Fruit fly (Drosophila melanogaster): Measurements from ENCODE around the gene BicD.

BicD gene

DNA sequence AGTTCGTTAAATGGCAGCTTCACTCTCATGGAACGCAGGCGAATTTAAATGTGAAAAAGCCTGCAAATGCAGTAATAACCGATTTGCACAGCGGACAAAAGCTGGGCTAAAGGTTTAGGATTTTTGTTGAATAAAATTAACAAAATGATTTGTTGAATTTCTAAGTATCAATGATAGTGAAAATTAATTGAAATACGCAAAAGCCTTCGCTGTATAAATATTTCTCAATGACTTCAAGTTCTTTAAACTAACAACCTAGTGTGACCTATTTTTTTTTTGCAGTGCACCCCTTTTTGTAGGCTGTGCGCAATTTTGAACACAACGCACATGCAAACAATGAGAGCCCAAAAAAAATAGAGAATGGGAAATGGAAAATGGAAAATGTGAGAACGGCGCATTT is 6.1 kb downstream of the BicD start (continued):
- no peak for TF ChIP-seq dac (GFP tag; optimal IDR thresholded peaks at IDR 0.05)
- peak; percentile 49 for TF ChIP-seq pdm3 (GFP tag; optimal IDR thresholded peaks at IDR 0.05)
- peak; percentile 17 for TF ChIP-seq CG31627 (GFP tag; optimal IDR thresholded peaks at IDR 0.05)
- TF ChIP-seq fkh (GFP tag; optimal IDR thresholded peaks at IDR 0.05): no peak
- TF ChIP-seq ss (GFP tag; optimal IDR thresholded peaks at IDR 0.05): no peak
- no peak for TF ChIP-seq CG16779 (tag; optimal IDR thresholded peaks at IDR 0.05)
- no peak for TF ChIP-seq Hr38 (GFP tag; optimal IDR thresholded peaks at IDR 0.05)
- no peak for TF ChIP-seq Eip93F (GFP tag; optimal IDR thresholded peaks at IDR 0.05)
- no peak for TF ChIP-seq CG4318 (GFP tag; optimal IDR thresholded peaks at IDR 0.05)
- no peak for TF ChIP-seq cyc (GFP tag; optimal IDR thresholded peaks at IDR 0.05)
- TF ChIP-seq CG32006 (GFP tag; optimal IDR thresholded peaks at IDR 0.05): peak; percentile 65
- peak; percentile 46 for TF ChIP-seq CG10631 (GFP tag; optimal IDR thresholded peaks at IDR 0.05)
- TF ChIP-seq fd85E (GFP tag; optimal IDR thresholded peaks at IDR 0.05): no peak
- peak; percentile 39 for TF ChIP-seq CG6276 (GFP tag; optimal IDR thresholded peaks at IDR 0.05)

DNA sequence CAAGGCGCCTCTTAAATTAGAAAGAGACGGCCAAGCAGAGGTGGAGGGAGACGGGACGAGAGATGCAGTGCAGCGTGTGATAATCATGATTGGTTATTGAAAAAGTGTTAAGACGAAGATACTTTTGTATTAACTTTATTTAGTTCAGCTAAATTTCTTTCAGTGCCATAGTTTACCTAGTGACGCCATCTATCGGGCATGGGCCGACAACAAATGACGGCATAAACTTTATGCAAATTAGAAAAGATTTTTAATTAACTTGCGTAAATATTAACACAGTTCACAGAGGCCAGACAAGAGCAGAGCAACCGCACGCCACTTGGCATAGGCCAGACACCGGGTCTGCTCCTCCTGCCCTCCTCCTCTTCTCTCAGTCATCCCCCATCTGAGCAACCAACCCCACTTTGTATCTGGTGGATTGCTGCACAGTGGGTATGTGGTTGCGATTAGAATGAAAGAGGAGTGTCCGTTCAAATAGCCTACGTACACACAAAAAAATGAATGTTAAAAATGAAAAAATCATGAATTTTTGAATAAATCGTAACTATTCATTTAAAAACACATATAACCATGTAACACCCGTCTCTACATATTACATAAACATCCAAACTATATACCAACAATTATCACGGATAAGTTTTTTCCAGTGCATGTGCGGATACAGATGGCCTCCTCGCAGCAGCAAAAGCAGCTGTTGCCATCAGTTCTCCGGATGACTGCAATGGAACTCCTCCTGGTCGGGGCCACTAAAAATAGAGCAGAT is 6.9 kb downstream of the BicD start:
- TF ChIP-seq CG3919 (GFP tag; optimal IDR thresholded peaks at IDR 0.05) (peak; percentile 84), dsx (GFP tag; optimal IDR thresholded peaks at IDR 0.05; ENCODE audit: poor library complexity, severe bottlenecking) (peak; percentile 71), Eip93F (GFP tag; optimal IDR thresholded peaks at IDR 0.05) (no peak), Eip75B (GFP tag; optimal IDR thresholded peaks at IDR 0.05) (peak; percentile 79), esn (GFP tag; optimal IDR thresholded peaks at IDR 0.05) (peak; percentile 61), CG9139 (GFP tag; optimal IDR thresholded peaks at IDR 0.05) (peak; percentile 38), CG11294 (GFP tag; IDR thresholded peaks at IDR 0.05) (peak; percentile 79), CG16779 (tag; optimal IDR thresholded peaks at IDR 0.05) (peak; percentile 54), achi (GFP tag; optimal IDR thresholded peaks at IDR 0.05) (peak; percentile 84), Blimp-1 (GFP tag; optimal IDR thresholded peaks at IDR 0.05) (no peak), dac (GFP tag; optimal IDR thresholded peaks at IDR 0.05) (peak; percentile 31), CG11902 (GFP tag; optimal IDR thresholded peaks at IDR 0.05) (peak; percentile 45), Sox102F (GFP tag; optimal IDR thresholded peaks at IDR 0.05) (peak; percentile 52), CG6854 (GFP tag; optimal IDR thresholded peaks at IDR 0.05) (no peak), acj6 (GFP tag; optimal IDR thresholded peaks at IDR 0.05) (peak; percentile 80), fkh (GFP tag; optimal IDR thresholded peaks at IDR 0.05) (no peak), Smox (GFP tag; optimal IDR thresholded peaks at IDR 0.05) (no peak), CG8119 (GFP tag; IDR thresholded peaks at IDR 0.05) (peak; percentile 88), CG6163 (GFP tag; IDR thresholded peaks at IDR 0.05) (peak; percentile 91; the same call in 2 of the 3 replicates), svp (GFP tag) (no peak), Hr4 (GFP tag; optimal IDR thresholded peaks at IDR 0.05) (peak; percentile 90), topi (GFP tag; optimal IDR thresholded peaks at IDR 0.05) (peak; percentile 50), CG31627 (GFP tag; optimal IDR thresholded peaks at IDR 0.05) (peak; percentile 49), OdsH (GFP tag; optimal IDR thresholded peaks at IDR 0.05) (peak; percentile 76), Hr38 (GFP tag; optimal IDR thresholded peaks at IDR 0.05) (peak; percentile 0), cyc (GFP tag; optimal IDR thresholded peaks at IDR 0.05) (peak; percentile 55), fd85E (GFP tag; optimal IDR thresholded peaks at IDR 0.05) (no peak), Lpt (GFP tag; optimal IDR thresholded peaks at IDR 0.05) (peak; percentile 82), Eip78C (GFP tag) (peak; percentile 94), CG32006 (GFP tag; optimal IDR thresholded peaks at IDR 0.05) (peak; percentile 85), Gug (GFP tag; IDR thresholded peaks at IDR 0.05) (peak; percentile 82), Ets21C (GFP tag; optimal IDR thresholded peaks at IDR 0.05) (peak; percentile 22), CG15336 (GFP tag; IDR thresholded peaks at IDR 0.05) (peak; percentile 91), CG11762 (GFP tag; optimal IDR thresholded peaks at IDR 0.05; ENCODE audit: insufficient read depth) (peak; percentile 59), CG10669 (GFP tag; optimal IDR thresholded peaks at IDR 0.05) (peak; percentile 74), CG34406 (GFP tag; optimal IDR thresholded peaks at IDR 0.05) (peak; percentile 47), eg (GFP tag; IDR thresholded peaks at IDR 0.05) (peak; percentile 89), lz (GFP tag; optimal IDR thresholded peaks at IDR 0.05) (peak; percentile 54), spab (GFP tag; optimal IDR thresholded peaks at IDR 0.05) (peak; percentile 64), CG6276 (GFP tag; optimal IDR thresholded peaks at IDR 0.05) (peak; percentile 81), net (GFP tag; optimal IDR thresholded peaks at IDR 0.05) (peak; percentile 91), Ets96B (tag; optimal IDR thresholded peaks at IDR 0.05) (peak; percentile 84), CG10631 (GFP tag; optimal IDR thresholded peaks at IDR 0.05) (peak; percentile 88), salr (GFP tag; optimal IDR thresholded peaks at IDR 0.05) (peak; percentile 47 to 75)
